Worm (Caenorhabditis elegans) whole organism, L2 larva: ENCODE measurements around the gene del-2.

Experiments used
- ama-1 ChIP-seq: fragments of 150-350 bp; optimal IDR thresholded peaks from 2 replicates; lab custom pipeline; 2018; ENCODE audit warnings: inconsistent platforms
- egl-27 ChIP-seq: sonication (generic microtip); optimal IDR thresholded peaks from 3 replicates; lab custom pipeline; 2017; ENCODE audit warnings: missing biosample characterization, missing genetic modification reagents, missing genetic modification characterization
- fos-1 ChIP-seq: fragments of 150-350 bp; optimal IDR thresholded peaks from 2 replicates; lab custom pipeline; 2014; ENCODE audit warnings: missing biosample characterization, missing genetic modification characterization
- mdl-1 ChIP-seq, 2 experiments: fragments of 150-350 bp in 1 of 2; sonication (generic microtip) in 1 of 2; optimal IDR thresholded peaks; 2 replicates each; lab custom pipeline; 2017; ENCODE audit warnings: missing biosample characterization in 2 of 2, missing genetic modification characterization in 2 of 2
- nhr-10 ChIP-seq: sonication (generic microtip); optimal IDR thresholded peaks from 2 replicates; lab custom pipeline; 2017; ENCODE audit warnings: missing biosample characterization, missing genetic modification characterization
- unc-62 ChIP-seq: fragments of 150-350 bp; optimal IDR thresholded peaks from 2 replicates; lab custom pipeline; 2014; ENCODE audit warnings: missing biosample characterization, missing genetic modification reagents, missing genetic modification characterization

DNA sequence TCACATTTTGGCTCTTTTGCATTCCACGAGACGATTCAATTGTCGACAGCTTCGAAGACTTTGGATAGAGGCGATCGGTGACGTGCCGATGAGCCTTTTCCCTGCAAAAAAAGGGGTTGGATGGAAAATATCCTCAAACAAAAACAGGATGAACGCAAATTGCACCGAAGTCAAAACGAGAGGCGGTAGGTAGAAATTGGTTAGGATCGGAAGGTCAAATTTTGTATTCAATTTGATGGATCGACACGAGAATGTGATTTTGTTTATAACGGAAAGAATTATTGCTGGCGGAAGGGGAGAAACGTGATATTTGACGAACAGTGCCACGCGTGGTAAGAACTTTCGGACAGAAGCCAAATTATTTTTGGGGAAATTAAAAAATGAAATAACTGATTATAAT lies 7.0 kb downstream of the del-2 start, which contains the start of gene mca-1:
- TF ChIP-seq unc-62 (no peak), nhr-10 (no peak), egl-27 (tag; lab: Kevin White, UChicago) (no peak), ama-1 (lab: Kevin White, UChicago) (no peak), fos-1 (tag; lab: Kevin White, UChicago) (no peak), mdl-1 (tag; optimal IDR thresholded peaks at IDR 0.05; lab: Kevin White, UChicago) (no peak)
